Fruit fly (Drosophila melanogaster) whole organism, prepupa: ENCODE data around the gene CG32170.

ENCODE experiments used
- CG10669 ChIP-seq: fragments of 200-800 bp; sonication (Bioruptor generic); optimal IDR thresholded peaks from 3 replicates; lab custom pipeline; 2018; ENCODE audit warnings: missing biosample characterization, mild to moderate bottlenecking, missing genetic modification characterization, moderate library complexity
- CG16779 ChIP-seq: fragments of 200-800 bp; sonication (Bioruptor generic); optimal IDR thresholded peaks from 3 replicates; lab custom pipeline; 2017; ENCODE audit warnings: missing biosample characterization, mild to moderate bottlenecking, missing genetic modification characterization
- CG3032 ChIP-seq: fragments of 200-800 bp; optimal IDR thresholded peaks from 2 replicates; lab custom pipeline; 2019; ENCODE audit warnings: missing biosample characterization, mild to moderate bottlenecking, missing genetic modification characterization, moderate library complexity
- CG3919 ChIP-seq: fragments of 200-800 bp; sonication (Bioruptor generic); optimal IDR thresholded peaks from 3 replicates; lab custom pipeline; 2016; ENCODE audit warnings: missing biosample characterization, missing genetic modification characterization
- Hr39 ChIP-seq: fragments of 200-800 bp; sonication (Bioruptor generic); optimal IDR thresholded peaks from 2 replicates; lab custom pipeline; 2016; ENCODE audit warnings: missing biosample characterization, missing genetic modification characterization
- Lpt ChIP-seq: fragments of 200-800 bp; sonication (Bioruptor generic); optimal IDR thresholded peaks from 3 replicates; lab custom pipeline; 2016; ENCODE audit warnings: missing biosample characterization, missing genetic modification characterization
- Met ChIP-seq: fragments of 200-800 bp; sonication (Bioruptor generic); optimal IDR thresholded peaks from 3 replicates; lab custom pipeline; 2016; ENCODE audit warnings: missing biosample characterization, missing genetic modification characterization
- OdsH ChIP-seq: fragments of 200-800 bp; sonication (Bioruptor generic); optimal IDR thresholded peaks from 3 replicates; lab custom pipeline; 2016; ENCODE audit warnings: missing biosample characterization, missing genetic modification characterization
- Smox ChIP-seq: fragments of 200-800 bp; sonication (Bioruptor generic); optimal IDR thresholded peaks from 3 replicates; lab custom pipeline; 2016; ENCODE audit warnings: missing biosample characterization, missing genetic modification characterization
- cyc ChIP-seq: fragments of 200-800 bp; sonication (Bioruptor generic); optimal IDR thresholded peaks from 3 replicates; lab custom pipeline; 2016; ENCODE audit warnings: missing biosample characterization, missing genetic modification characterization
- esn ChIP-seq: fragments of 200-800 bp; sonication (Bioruptor generic); optimal IDR thresholded peaks from 2 replicates; lab custom pipeline; 2016; ENCODE audit warnings: missing biosample characterization, mild to moderate bottlenecking, missing genetic modification characterization, moderate library complexity
- ss ChIP-seq, 2 experiments: fragments of 200-800 bp; sonication (Bioruptor generic); optimal IDR thresholded peaks; 2 replicates in 1 of 2; 3 replicates in 1 of 2; lab custom pipeline; 2017 to 2018; ENCODE audit warnings: mild to moderate bottlenecking in 2 of 2, missing biosample characterization in 2 of 2, missing genetic modification characterization in 2 of 2, moderate library complexity in 1 of 2

dm6 chr3L:16836732-16837131 is 40.4 kb upstream of the CG32170 start:
- TF ChIP-seq Hr39 (GFP tag; lab: Kevin White, UChicago) (no peak), esn (no peak), ss (GFP tag; optimal IDR thresholded peaks at IDR 0.05; lab: Kevin White, UChicago) (no peak), cyc (GFP tag; lab: Kevin White, UChicago) (no peak), CG10669 (no peak), Smox (no peak), CG3919 (GFP tag; lab: Kevin White, UChicago) (no peak), Met (no peak), OdsH (GFP tag; lab: Kevin White, UChicago) (no peak), CG16779 (tag; lab: Kevin White, UChicago) (no peak), Lpt (GFP tag; lab: Kevin White, UChicago) (no peak), CG3032 (tag; lab: Kevin White, UChicago) (no peak)
